Fruit fly (Drosophila melanogaster): ENCODE results near the gene unc-13-4A.

The unc-13-4A gene

DNA sequence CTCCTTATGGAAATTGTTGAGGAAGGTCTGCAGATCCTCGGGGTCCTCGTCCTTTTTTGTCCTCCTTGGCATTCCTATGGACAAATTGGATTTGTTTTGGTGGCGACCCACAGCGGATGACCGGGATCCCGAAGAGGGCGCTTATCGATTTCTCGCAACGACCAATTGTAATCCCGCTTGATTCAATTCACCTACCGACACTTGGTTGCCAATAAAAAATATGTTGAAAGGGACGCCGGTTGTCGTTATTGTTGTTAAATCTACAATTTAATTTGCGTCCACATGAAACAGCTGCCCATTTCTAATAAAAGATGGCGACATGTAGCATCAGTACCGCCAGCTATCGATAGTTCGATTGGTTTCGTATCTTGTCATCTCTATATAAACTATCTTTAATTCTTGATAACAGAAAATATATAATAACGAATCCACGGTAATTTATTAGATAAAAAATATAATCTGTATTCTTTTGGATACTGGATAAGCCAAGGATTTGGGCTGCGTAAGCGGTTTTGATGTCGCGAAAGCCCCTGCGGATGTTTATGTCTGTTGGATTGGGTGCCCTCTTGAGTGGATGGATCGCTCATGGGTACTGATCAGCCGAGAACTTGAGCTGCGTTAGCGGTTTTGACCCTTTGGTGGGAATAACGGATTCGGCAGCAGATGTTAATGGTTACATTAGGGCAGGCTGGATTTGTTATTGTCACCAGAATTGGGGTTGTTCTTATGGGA, 43.9 kb upstream of the unc-13-4A start, which contains the start of gene CTCF (continued):
- TF ChIP-seq CG7839 (tag; optimal IDR thresholded peaks at IDR 0.05) (peak; percentile 53), CTCF (GFP tag; optimal IDR thresholded peaks at IDR 0.05) (peak; percentile 100), CG7786 (GFP tag; optimal IDR thresholded peaks at IDR 0.05) (no peak), CG8765 (GFP tag; IDR thresholded peaks at IDR 0.05) (no peak), CG1602 (GFP tag; optimal IDR thresholded peaks at IDR 0.05) (peak; percentile 3), ATbp (GFP tag; optimal IDR thresholded peaks at IDR 0.05) (no peak), Bgb (GFP tag; IDR thresholded peaks at IDR 0.05; ENCODE audit: partially characterized antibody) (peak; percentile 73), CG6254 (GFP tag; optimal IDR thresholded peaks at IDR 0.05) (no peak), CG10274 (GFP tag; optimal IDR thresholded peaks at IDR 0.05) (no peak), lmd (GFP tag; IDR thresholded peaks at IDR 0.05) (peak; percentile 52; the same call in 1 of the 2 replicates), unc-4 (GFP tag; IDR thresholded peaks at IDR 0.05; ENCODE audit: partially characterized antibody) (peak; percentile 88), CG7357 (GFP tag; IDR thresholded peaks at IDR 0.05) (no peak), HLH4C (GFP tag; IDR thresholded peaks at IDR 0.05; ENCODE audit: partially characterized antibody) (peak; percentile 82), CG11247 (GFP tag; IDR thresholded peaks at IDR 0.05) (peak; percentile 45; the same call in 1 of the 2 replicates), Adf1 (GFP tag; IDR thresholded peaks at IDR 0.05) (no peak), Hey (tag; optimal IDR thresholded peaks at IDR 0.05) (no peak), gro (GFP tag; optimal IDR thresholded peaks at IDR 0.05) (peak; percentile 46), H15 (GFP tag; IDR thresholded peaks at IDR 0.05) (peak; percentile 41; the same call in 1 of the 3 replicates), NK7.1 (GFP tag; optimal IDR thresholded peaks at IDR 0.05) (peak; percentile 20), amos (GFP tag; IDR thresholded peaks at IDR 0.05; ENCODE audit: partially characterized antibody) (peak; percentile 78), CG13287 (GFP tag; IDR thresholded peaks at IDR 0.05; ENCODE audit: partially characterized antibody) (peak; percentile 94), stc (GFP tag; IDR thresholded peaks at IDR 0.05) (no peak), CG17612 (GFP tag; IDR thresholded peaks at IDR 0.05) (no peak), nau (GFP tag; optimal IDR thresholded peaks at IDR 0.05) (no peak), sqz (GFP tag; optimal IDR thresholded peaks at IDR 0.05) (no peak), CG2120 (GFP tag; optimal IDR thresholded peaks at IDR 0.05) (peak; percentile 52), Doc2 (GFP tag; IDR thresholded peaks at IDR 0.05) (no peak), CG8944 (GFP tag; optimal IDR thresholded peaks at IDR 0.05) (peak; percentile 41), Hr39 (optimal IDR thresholded peaks at IDR 0.05) (no peak), Elba2 (GFP tag; optimal IDR thresholded peaks at IDR 0.05) (no peak), eve (GFP tag; optimal IDR thresholded peaks at IDR 0.05) (no peak), gsb-n (tag; optimal IDR thresholded peaks at IDR 0.05) (peak; percentile 87), Neu2 (GFP tag; optimal IDR thresholded peaks at IDR 0.05; ENCODE audit: borderline replicate concordance) (no peak), gem (tag; optimal IDR thresholded peaks at IDR 0.05) (no peak), Mes4 (GFP tag; optimal IDR thresholded peaks at IDR 0.05) (peak; percentile 33), CG10462 (GFP tag; optimal IDR thresholded peaks at IDR 0.05) (no peak), CG4854 (GFP tag; optimal IDR thresholded peaks at IDR 0.05) (peak; percentile 29), fd64A (GFP tag; optimal IDR thresholded peaks at IDR 0.05) (no peak), CG3065 (GFP tag; optimal IDR thresholded peaks at IDR 0.05) (no peak), CG30020 (tag; optimal IDR thresholded peaks at IDR 0.05) (peak; percentile 22), zfh2 (GFP tag; optimal IDR thresholded peaks at IDR 0.05) (no peak), NC2α (GFP tag; optimal IDR thresholded peaks at IDR 0.05) (peak; percentile 43), jigr1 (GFP tag; IDR thresholded peaks at IDR 0.05) (no peak; the same call in 2 of the 3 replicates), CG33557 (GFP tag; optimal IDR thresholded peaks at IDR 0.05) (peak; percentile 38), wek (GFP tag; optimal IDR thresholded peaks at IDR 0.05) (no peak), MBD-R2 (GFP tag; IDR thresholded peaks at IDR 0.05) (peak; percentile 80), Dfd (GFP tag; optimal IDR thresholded peaks at IDR 0.05) (no peak), gcm2 (GFP tag; optimal IDR thresholded peaks at IDR 0.05) (no peak), HmgZ (tag; optimal IDR thresholded peaks at IDR 0.05) (peak; percentile 24), croc (GFP tag; conservative IDR thresholded peaks at IDR 0.05) (peak; percentile 55; the same call in 2 of the 3 replicates), corto (GFP tag; optimal IDR thresholded peaks at IDR 0.05) (no peak)
